Fruit fly (Drosophila melanogaster) whole organism, embryonic: ENCODE results near the gene CG6938.

Experiments used
- CG4820 ChIP-seq: fragments of 200-800 bp; sonication (Bioruptor generic); optimal IDR thresholded peaks from 3 replicates; lab custom pipeline; 2016; ENCODE audit warnings: missing biosample characterization, missing genetic modification characterization
- MBD-R2 ChIP-seq: fragments of 200-800 bp; sonication (Bioruptor generic); IDR thresholded peaks from 2 replicates; pipeline ENCODE4 v1.3.6; 2022; ENCODE audit warnings: missing biosample characterization, missing genetic modification characterization
- Usf ChIP-seq: fragments of 200-800 bp; sonication (Bioruptor generic); optimal IDR thresholded peaks from 2 replicates; lab custom pipeline; 2017; ENCODE audit warnings: missing genotype, missing biosample characterization, missing genetic modification characterization
- crc ChIP-seq: fragments of 200-800 bp; sonication (Bioruptor generic); optimal IDR thresholded peaks from 2 replicates; lab custom pipeline; 2016; ENCODE audit warnings: missing biosample characterization, missing genetic modification characterization
- danr ChIP-seq: fragments of 200-800 bp; sonication (Bioruptor generic); IDR thresholded peaks from 2 replicates; pipeline ENCODE4 v1.3.6; 2022; ENCODE audit warnings: missing biosample characterization, missing genetic modification characterization
- kah ChIP-seq: fragments of 200-800 bp; sonication (Bioruptor generic); optimal IDR thresholded peaks from 2 replicates; lab custom pipeline; 2018; ENCODE audit warnings: missing biosample characterization, mild to moderate bottlenecking, missing genetic modification characterization

dm6 chr3L:12039084-12039483, 54.4 kb downstream of the CG6938 start:
- TF ChIP-seq danr (GFP tag; lab: Robert Waterston, UW): no peak
- no peak for TF ChIP-seq kah (GFP tag; lab: Kevin White, UChicago)
- TF ChIP-seq MBD-R2 (GFP tag; lab: Robert Waterston, UW): no peak
- TF ChIP-seq CG4820 (GFP tag; lab: Kevin White, UChicago): no peak
- no peak for TF ChIP-seq Usf (GFP tag; lab: Kevin White, UChicago)
- TF ChIP-seq crc (GFP tag; lab: Kevin White, UChicago): no peak
